Fruit fly (Drosophila melanogaster): ENCODE data around the gene RpL22.
A peak's percentile ranks its signal among the peaks of the same experiment; 100 is the strongest.

The RpL22 gene

dm6 chrX:796397-796989, 31.6 kb upstream of the RpL22 start (continued):
- TF ChIP-seq CG16863 (GFP tag; optimal IDR thresholded peaks at IDR 0.05) (no peak), dpn (GFP tag; optimal IDR thresholded peaks at IDR 0.05) (peak in 1 of 2 experiments; percentile 32), CG43689 (GFP tag; IDR thresholded peaks at IDR 0.05) (no peak), ranshi (GFP tag; IDR thresholded peaks at IDR 0.05) (0 out of 2 replicates have a peak, but pooled peaks have one; percentile 15), nerfin-2 (GFP tag; IDR thresholded peaks at IDR 0.05; ENCODE audit: partially characterized antibody) (peak; percentile 61; the same call in 1 of the 2 replicates), sna (GFP tag; IDR thresholded peaks at IDR 0.05; ENCODE audit: partially characterized antibody) (peak; percentile 96), kah (GFP tag; optimal IDR thresholded peaks at IDR 0.05) (peak; percentile 33), vfl (GFP tag; optimal IDR thresholded peaks at IDR 0.05) (peak; percentile 17), Nf-YC (tag; optimal IDR thresholded peaks at IDR 0.05) (peak; percentile 99), CG2712 (tag; optimal IDR thresholded peaks at IDR 0.05) (peak; percentile 20), usp (GFP tag; optimal IDR thresholded peaks at IDR 0.05) (no peak), unc-4 (GFP tag; IDR thresholded peaks at IDR 0.05; ENCODE audit: partially characterized antibody) (peak; percentile 93), bbx (GFP tag; IDR thresholded peaks at IDR 0.05; ENCODE audit: partially characterized antibody) (peak; percentile 98), Deaf1 (tag; optimal IDR thresholded peaks at IDR 0.05) (peak; percentile 73), hb (GFP tag; IDR thresholded peaks at IDR 0.05; ENCODE audit: partially characterized antibody) (peak; percentile 88), Sry-δ (GFP tag; optimal IDR thresholded peaks at IDR 0.05) (peak; percentile 60), NfI (GFP tag; optimal IDR thresholded peaks at IDR 0.05) (peak; percentile 10), CG16779 (GFP tag; IDR thresholded peaks at IDR 0.05) (no peak), Nf-YA (GFP tag; IDR thresholded peaks at IDR 0.05) (peak; percentile 76), ind (GFP tag; optimal IDR thresholded peaks at IDR 0.05) (no peak), nom (GFP tag; optimal IDR thresholded peaks at IDR 0.05) (peak; percentile 38), HmgZ (tag; optimal IDR thresholded peaks at IDR 0.05) (peak; percentile 40), Doc3 (GFP tag; IDR thresholded peaks at IDR 0.05; ENCODE audit: partially characterized antibody) (peak; percentile 99), inv (GFP tag; IDR thresholded peaks at IDR 0.05; ENCODE audit: partially characterized antibody) (peak; percentile 86), CG34376 (GFP tag; optimal IDR thresholded peaks at IDR 0.05) (peak; percentile 31), CG13296 (GFP tag; optimal IDR thresholded peaks at IDR 0.05) (peak; percentile 8), gcm (GFP tag; optimal IDR thresholded peaks at IDR 0.05) (peak; percentile 18), vnd (GFP tag; IDR thresholded peaks at IDR 0.05; ENCODE audit: partially characterized antibody) (peak; percentile 89), CG2129 (GFP tag; IDR thresholded peaks at IDR 0.05; ENCODE audit: partially characterized antibody) (peak; percentile 97), bigmax (GFP tag; optimal IDR thresholded peaks at IDR 0.05) (no peak), CG8359 (GFP tag; optimal IDR thresholded peaks at IDR 0.05; ENCODE audit: borderline replicate concordance) (no peak), CG4820 (GFP tag; optimal IDR thresholded peaks at IDR 0.05) (no peak), phol (tag; optimal IDR thresholded peaks at IDR 0.05) (peak; percentile 91), pros (GFP tag; optimal IDR thresholded peaks at IDR 0.05) (peak; percentile 90), CG18262 (tag; optimal IDR thresholded peaks at IDR 0.05) (peak; percentile 49), zen2 (GFP tag; IDR thresholded peaks at IDR 0.05; ENCODE audit: partially characterized antibody) (peak; percentile 98), Scr (GFP tag; IDR thresholded peaks at IDR 0.05; ENCODE audit: partially characterized antibody) (peak; percentile 96), CG12299 (tag; optimal IDR thresholded peaks at IDR 0.05) (no peak), chinmo (GFP tag; IDR thresholded peaks at IDR 0.05; ENCODE audit: partially characterized antibody) (peak; percentile 96), amos (GFP tag; IDR thresholded peaks at IDR 0.05; ENCODE audit: partially characterized antibody) (peak; percentile 95), CG9727 (GFP tag; optimal IDR thresholded peaks at IDR 0.05) (peak; percentile 2), CG9609 (GFP tag; optimal IDR thresholded peaks at IDR 0.05) (no peak), CG17385 (GFP tag; optimal IDR thresholded peaks at IDR 0.05) (no peak), Abd-B (GFP tag; optimal IDR thresholded peaks at IDR 0.05) (peak; percentile 10), Nf-YB (GFP tag; optimal IDR thresholded peaks at IDR 0.05) (peak; percentile 98), crp (GFP tag; optimal IDR thresholded peaks at IDR 0.05) (peak; percentile 10 to 82), cwo (GFP tag; optimal IDR thresholded peaks at IDR 0.05) (peak; percentile 9)
